Worm (Caenorhabditis elegans) whole organism, L4 larva: ENCODE measurements around the gene F11D11.6.

ENCODE experiments used
- D1046.2 ChIP-seq: fragments of 200-800 bp; sonication (Bioruptor generic); IDR thresholded peaks from 2 replicates; pipeline ENCODE4 v1.3.6; 2022; ENCODE audit warnings: missing genetic modification characterization, missing compliant biosample characterization
- F37D6.2 ChIP-seq: sonication (generic microtip); optimal IDR thresholded peaks from 2 replicates; lab custom pipeline; 2016; ENCODE audit warnings: mild to moderate bottlenecking, missing genetic modification characterization, missing compliant biosample characterization
- F44E2.7 ChIP-seq: fragments of 200-800 bp; sonication (Bioruptor generic); IDR thresholded peaks from 2 replicates; pipeline ENCODE4 v2.1.2; 2022; ENCODE audit warnings: missing genetic modification characterization, missing compliant biosample characterization
- R02D3.7 ChIP-seq: fragments of 150-350 bp; sonication (generic microtip); optimal IDR thresholded peaks from 3 replicates; lab custom pipeline; 2014; ENCODE audit warnings: missing biosample characterization, missing genetic modification characterization
- T26A8.4 ChIP-seq: fragments of 200-800 bp; sonication (Bioruptor generic); IDR thresholded peaks from 2 replicates; pipeline ENCODE4 v1.3.6; 2022; ENCODE audit warnings: missing genetic modification characterization, missing compliant biosample characterization
- Y75B8A.6 ChIP-seq: fragments of 200-800 bp; sonication (Bioruptor generic); IDR thresholded peaks from 2 replicates; pipeline ENCODE4 v1.3.6; 2022; ENCODE audit warnings: missing genetic modification reagents, missing genetic modification characterization, missing compliant biosample characterization
- aha-1 ChIP-seq: fragments of 150-350 bp; peaks from one replicate; lab custom pipeline; 2014; ENCODE audit warnings: missing biosample characterization, missing genetic modification characterization
- ceh-20 ChIP-seq: fragments of 200-800 bp; sonication (Bioruptor generic); IDR thresholded peaks from 2 replicates; pipeline ENCODE4 v1.3.6; 2022; ENCODE audit warnings: missing genetic modification reagents, missing genetic modification characterization, missing compliant biosample characterization
- ceh-82 ChIP-seq: sonication (generic microtip); optimal IDR thresholded peaks from 2 replicates; lab custom pipeline; 2017; ENCODE audit warnings: missing biosample characterization, missing genetic modification characterization
- ctbp-1 ChIP-seq: fragments of 200-800 bp; sonication (Bioruptor generic); IDR thresholded peaks from 2 replicates; pipeline ENCODE4 v1.3.6; 2022; ENCODE audit warnings: missing genetic modification reagents, missing genetic modification characterization, missing compliant biosample characterization
- daf-16 ChIP-seq, 3 experiments: sonication (generic microtip); optimal IDR thresholded peaks; 2 replicates each; lab custom pipeline; 2016 to 2017; ENCODE audit warnings: missing genetic modification characterization in 3 of 3, missing genetic modification reagents in 3 of 3, mild to moderate bottlenecking in 2 of 3, missing compliant biosample characterization in 2 of 3, missing biosample characterization in 1 of 3, moderate library complexity in 1 of 3
- dmd-6 ChIP-seq: fragments of 200-800 bp; sonication (Bioruptor generic); IDR thresholded peaks from 2 replicates; pipeline ENCODE4 v1.3.6; 2022; ENCODE audit warnings: missing genetic modification reagents, missing genetic modification characterization, missing compliant biosample characterization
- duxl-1 ChIP-seq: sonication (generic microtip); optimal IDR thresholded peaks from 2 replicates; lab custom pipeline; 2016; ENCODE audit warnings: mild to moderate bottlenecking, missing genetic modification characterization, moderate library complexity, missing compliant biosample characterization; ENCODE audit not compliant: poor library complexity
- gei-8 ChIP-seq: fragments of 200-800 bp; sonication (Bioruptor generic); optimal IDR thresholded peaks from 2 replicates; lab custom pipeline; 2018; ENCODE audit warnings: mild to moderate bottlenecking, missing genetic modification characterization, missing compliant biosample characterization
- hif-1 ChIP-seq, 2 experiments: sonication (generic microtip); optimal IDR thresholded peaks; 2 replicates each; lab custom pipeline; 2016 to 2017; ENCODE audit warnings: missing compliant biosample characterization in 2 of 2, missing genetic modification characterization in 2 of 2, missing genetic modification reagents in 2 of 2, missing genotype in 2 of 2, mild to moderate bottlenecking in 1 of 2
- hlh-30 ChIP-seq: sonication (generic microtip); optimal IDR thresholded peaks from 2 replicates; lab custom pipeline; 2017; ENCODE audit warnings: antibody characterized with exemption, mild to moderate bottlenecking, missing genetic modification characterization, missing compliant biosample characterization; ENCODE audit not compliant: insufficient read depth
- lin-13 ChIP-seq: fragments of 150-350 bp; optimal IDR thresholded peaks from 2 replicates; lab custom pipeline; 2014; ENCODE audit warnings: missing biosample characterization, missing genetic modification reagents, missing genetic modification characterization
- lin-38 ChIP-seq: fragments of 200-800 bp; sonication (Bioruptor generic); IDR thresholded peaks from 2 replicates; pipeline ENCODE4 v1.3.6; 2022; ENCODE audit warnings: missing genetic modification reagents, missing genetic modification characterization, missing compliant biosample characterization
- lir-3 ChIP-seq: sonication (generic microtip); optimal IDR thresholded peaks from 2 replicates; lab custom pipeline; 2016; ENCODE audit warnings: mild to moderate bottlenecking, missing genetic modification characterization, missing compliant biosample characterization
- lsy-2 ChIP-seq, 2 experiments: fragments of 150-350 bp in 1 of 2; sonication (generic microtip) in 1 of 2; optimal IDR thresholded peaks; 2 replicates each; lab custom pipeline; 2014 to 2017; ENCODE audit warnings: missing biosample characterization in 2 of 2, missing genetic modification characterization in 2 of 2
- madf-9 ChIP-seq: fragments of 200-800 bp; sonication (Bioruptor generic); conservative IDR thresholded peaks from 2 replicates; pipeline ENCODE4 v1.3.6; 2022; ENCODE audit warnings: missing genetic modification reagents, missing genetic modification characterization, missing compliant biosample characterization
- nhr-102 ChIP-seq: sonication (generic microtip); optimal IDR thresholded peaks from 2 replicates; lab custom pipeline; 2016; ENCODE audit warnings: mild to moderate bottlenecking, missing genetic modification characterization, moderate library complexity, missing compliant biosample characterization
- nhr-111 ChIP-seq: fragments of 200-800 bp; sonication (Bioruptor generic); optimal IDR thresholded peaks from 2 replicates; lab custom pipeline; 2018; ENCODE audit warnings: mild to moderate bottlenecking, missing genetic modification characterization, missing compliant biosample characterization
- nhr-41 ChIP-seq: fragments of 200-800 bp; sonication (Bioruptor generic); IDR thresholded peaks from 2 replicates; pipeline ENCODE4 v1.3.6; 2022; ENCODE audit warnings: missing genetic modification reagents, missing genetic modification characterization, missing compliant biosample characterization
- nhr-48 ChIP-seq: sonication (generic microtip); optimal IDR thresholded peaks from 2 replicates; lab custom pipeline; 2016; ENCODE audit warnings: mild to moderate bottlenecking, missing genetic modification characterization, missing compliant biosample characterization
- nhr-6 ChIP-seq: fragments of 150-350 bp; optimal IDR thresholded peaks from 2 replicates; lab custom pipeline; 2014; ENCODE audit warnings: missing biosample characterization, missing genetic modification characterization
- nhr-77 ChIP-seq: fragments of 150-350 bp; optimal IDR thresholded peaks from 2 replicates; lab custom pipeline; 2014; ENCODE audit warnings: missing biosample characterization, missing genetic modification characterization
- rbr-2 ChIP-seq: sonication (generic microtip); optimal IDR thresholded peaks from 2 replicates; lab custom pipeline; 2016; ENCODE audit warnings: missing genotype, missing genetic modification characterization, missing compliant biosample characterization
- snpc-1.2 ChIP-seq: fragments of 200-800 bp; sonication (Bioruptor generic); IDR thresholded peaks from 2 replicates; pipeline ENCODE4 v1.3.6; 2022; ENCODE audit warnings: missing genetic modification reagents, missing genetic modification characterization, missing compliant biosample characterization
- spr-3 ChIP-seq: fragments of 200-800 bp; sonication (Bioruptor generic); optimal IDR thresholded peaks from 2 replicates; lab custom pipeline; 2018; ENCODE audit warnings: mild to moderate bottlenecking, missing genetic modification characterization, missing compliant biosample characterization
- tra-1 ChIP-seq: fragments of 200-800 bp; sonication (Bioruptor generic); IDR thresholded peaks from 2 replicates; pipeline ENCODE4 v1.3.6; 2022; ENCODE audit warnings: missing genetic modification reagents, missing genetic modification characterization, missing compliant biosample characterization
- zfp-3 ChIP-seq: fragments of 200-800 bp; sonication (Bioruptor generic); conservative IDR thresholded peaks from 2 replicates; pipeline ENCODE4 v1.3.6; 2022; ENCODE audit warnings: missing genetic modification reagents, missing genetic modification characterization, missing compliant biosample characterization
- zip-11 ChIP-seq: fragments of 200-800 bp; sonication (Bioruptor generic); IDR thresholded peaks from 2 replicates; pipeline ENCODE4 v1.3.6; 2022; ENCODE audit warnings: missing genetic modification characterization, missing compliant biosample characterization
- zip-2 ChIP-seq: fragments of 150-350 bp; optimal IDR thresholded peaks from 2 replicates; lab custom pipeline; 2014; ENCODE audit warnings: missing biosample characterization, missing genetic modification characterization
- ztf-11 ChIP-seq: fragments of 150-350 bp; optimal IDR thresholded peaks from 2 replicates; lab custom pipeline; 2014; ENCODE audit warnings: missing biosample characterization, missing genetic modification characterization

The F11D11.6 gene

DNA sequence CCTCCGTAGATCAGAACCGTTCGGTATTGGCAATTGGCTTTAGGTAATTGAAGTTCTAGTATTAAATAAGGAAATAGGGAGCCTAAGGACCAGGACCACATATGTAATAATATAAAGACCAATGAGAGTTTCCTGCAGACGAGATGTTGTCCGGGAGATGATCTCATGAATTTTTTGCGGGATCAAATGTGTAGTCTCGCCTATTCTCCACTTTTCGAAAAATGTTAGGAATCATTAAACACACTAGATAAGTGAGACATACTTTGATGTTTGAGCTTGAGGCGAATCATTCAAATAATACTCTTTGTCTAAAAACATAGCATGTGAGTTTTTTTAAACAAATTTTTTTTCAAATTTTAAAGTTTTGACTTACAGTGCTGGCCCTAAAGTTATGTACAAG is at the start of gene F11D11.6:
Gene F11D11.6, minus strand, starts transcription at position 101 of the 400 bp plus-strand sequence.
- TF ChIP-seq madf-9 (GFP tag; lab: Robert Waterston, UW) (no peak), snpc-1.2 (GFP tag; lab: Robert Waterston, UW) (no peak), gei-8 (GFP tag; lab: Kevin White, UChicago) (no peak), lsy-2 (tag; optimal IDR thresholded peaks at IDR 0.05; lab: Kevin White, UChicago) (no peak), lin-38 (GFP tag; lab: Robert Waterston, UW) (no peak)

DNA sequence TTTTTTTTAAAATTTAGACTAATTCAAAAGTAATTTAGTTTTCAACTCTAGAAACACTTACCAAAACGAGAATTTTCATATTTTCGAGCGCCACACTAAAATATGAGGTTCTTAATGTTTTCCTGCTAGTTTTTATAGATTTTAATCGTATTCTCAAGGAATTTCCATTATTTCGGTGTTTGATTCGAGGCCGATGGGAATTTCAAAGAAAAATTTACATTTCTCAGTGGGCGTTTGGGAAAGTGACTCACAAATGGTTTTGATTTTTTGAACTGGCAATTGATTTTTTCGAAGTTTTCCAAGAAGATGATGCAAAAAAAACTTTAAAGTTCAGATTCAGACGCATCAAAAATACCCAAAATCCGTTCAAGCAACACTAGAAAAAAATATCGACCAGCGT is 49.1 kb upstream of the F11D11.6 start, which contains the start of gene C54E10.11:
Gene C54E10.11, minus strand, starts transcription at position 101 of the 400 bp plus-strand sequence.
- no peak for TF ChIP-seq nhr-48 (tag; lab: Kevin White, UChicago)
- TF ChIP-seq zip-11: no peak
- TF ChIP-seq nhr-111: no peak
- no peak for TF ChIP-seq R02D3.7
- no peak for TF ChIP-seq lin-13 (GFP tag; lab: Kevin White, UChicago)
- no peak for TF ChIP-seq nhr-102 (tag; lab: Kevin White, UChicago)

DNA sequence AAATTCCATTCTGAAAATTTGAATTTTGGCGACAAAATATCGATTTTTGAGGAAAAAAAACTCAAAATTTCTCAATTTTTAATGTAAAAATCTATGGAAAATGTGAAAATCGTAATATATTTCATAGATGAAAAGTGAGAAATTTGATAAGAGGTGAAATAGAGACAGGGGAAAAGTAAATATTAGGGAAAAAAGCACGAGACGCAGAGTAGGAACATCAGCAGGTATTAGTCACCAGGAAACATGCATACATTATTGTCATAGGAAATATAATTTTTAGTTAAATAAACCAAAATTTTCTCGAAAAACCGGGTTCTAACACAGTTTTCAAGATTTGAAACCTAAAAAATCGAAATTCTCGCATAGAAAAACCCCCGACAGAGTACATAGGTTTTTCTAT is 47.9 kb upstream of the F11D11.6 start, which contains the start of gene nhr-170:
Gene nhr-170, minus strand, starts transcription at position 16 of the 400 bp plus-strand sequence.
- TF ChIP-seq D1046.2 (GFP tag; lab: Robert Waterston, UW): no peak
- TF ChIP-seq daf-16 (GFP tag; optimal IDR thresholded peaks at IDR 0.05; lab: Kevin White, UChicago): no peak
- TF ChIP-seq daf-16 (tag; optimal IDR thresholded peaks at IDR 0.05; lab: Kevin White, UChicago): peak; percentile 24
- peak; percentile 50 for TF ChIP-seq hlh-30
- no peak for TF ChIP-seq nhr-41 (GFP tag; lab: Robert Waterston, UW)
- no peak for TF ChIP-seq rbr-2
- no peak for TF ChIP-seq Y75B8A.6 (GFP tag; lab: Robert Waterston, UW)
- peak; percentile 21 for TF ChIP-seq aha-1 (tag; lab: Kevin White, UChicago)
- TF ChIP-seq F37D6.2 (tag; lab: Kevin White, UChicago): no peak

DNA sequence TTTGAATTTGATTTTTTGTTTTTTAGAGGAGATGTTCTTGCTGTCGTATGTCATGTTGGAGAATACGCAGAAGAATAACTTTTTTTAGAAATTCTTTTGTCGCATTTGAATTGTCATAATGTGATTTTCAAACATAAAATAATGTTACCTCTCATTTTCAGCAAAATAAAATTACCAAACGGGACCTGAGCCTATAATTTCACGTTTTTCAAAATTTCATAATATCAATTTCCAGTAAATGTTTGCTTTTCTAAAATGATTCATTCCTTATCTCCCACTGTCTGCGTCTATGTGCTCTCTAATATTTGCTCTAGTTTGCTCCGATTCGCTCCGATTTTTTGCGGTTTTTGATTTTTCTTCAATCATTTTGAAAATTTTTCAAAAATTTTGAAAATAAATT is 37.7 kb upstream of the F11D11.6 start, which contains the start of gene nhr-231:
Gene nhr-231, plus strand, starts transcription at position 301 of the 400 bp plus-strand sequence.
- TF ChIP-seq duxl-1 (tag; lab: Kevin White, UChicago): no peak
- TF ChIP-seq nhr-77: no peak
- no peak for TF ChIP-seq T26A8.4 (GFP tag; lab: Robert Waterston, UW)
- peak; percentile 4 for TF ChIP-seq aha-1 (tag; lab: Kevin White, UChicago)
- TF ChIP-seq D1046.2 (GFP tag; lab: Robert Waterston, UW): no peak

DNA sequence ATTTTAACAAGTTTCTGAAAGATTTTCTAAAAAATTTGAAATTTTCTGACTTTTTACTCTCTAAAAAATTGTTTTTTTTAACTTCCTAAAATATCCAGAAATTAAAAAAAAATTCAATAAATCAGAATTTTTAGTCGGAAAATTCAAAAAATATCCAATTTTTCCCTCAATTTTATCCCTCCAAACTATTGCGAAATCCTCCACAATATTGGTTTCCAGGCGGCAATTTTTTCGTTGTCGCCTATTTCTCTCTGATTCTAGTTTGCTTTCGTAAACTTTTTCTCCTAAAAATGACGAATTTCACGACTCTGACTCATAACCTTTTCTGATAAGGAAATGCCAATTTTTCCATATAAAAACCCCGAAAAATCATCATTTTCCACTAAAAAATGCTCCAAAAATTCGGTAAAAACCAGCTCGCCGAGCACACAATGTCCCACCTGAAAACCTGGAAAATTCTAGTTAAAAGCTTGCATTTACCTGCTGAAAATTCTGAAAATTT is 34.5 kb upstream of the F11D11.6 start, which contains the start of gene Y17D7B.2:
Gene Y17D7B.2, plus strand, starts transcription at position 323 of the 502 bp plus-strand sequence.
- no peak for TF ChIP-seq spr-3
- peak; percentile 39 for TF ChIP-seq dmd-6 (GFP tag; lab: Robert Waterston, UW)
- TF ChIP-seq hif-1 (tag; optimal IDR thresholded peaks at IDR 0.05; lab: Kevin White, UChicago): no peak
- no peak for TF ChIP-seq zfp-3
- TF ChIP-seq ceh-82: no peak
- no peak for TF ChIP-seq aha-1 (tag; lab: Kevin White, UChicago)
- no peak for TF ChIP-seq ceh-20
- no peak for TF ChIP-seq lir-3
- no peak for TF ChIP-seq ctbp-1
- peak; percentile 62 for TF ChIP-seq nhr-6 (tag; lab: Kevin White, UChicago)
- TF ChIP-seq F44E2.7 (GFP tag; lab: Robert Waterston, UW): no peak
- TF ChIP-seq zip-2 (tag; lab: Kevin White, UChicago): peak; percentile 73
- TF ChIP-seq lin-38 (GFP tag; lab: Robert Waterston, UW): no peak
- no peak for TF ChIP-seq duxl-1 (tag; lab: Kevin White, UChicago)
- no peak for TF ChIP-seq tra-1 (GFP tag; lab: Robert Waterston, UW)
- TF ChIP-seq ztf-11 (tag; lab: Kevin White, UChicago): no peak
